Worm (Caenorhabditis elegans): Measurements from ENCODE around the gene ttr-22.

DNA sequence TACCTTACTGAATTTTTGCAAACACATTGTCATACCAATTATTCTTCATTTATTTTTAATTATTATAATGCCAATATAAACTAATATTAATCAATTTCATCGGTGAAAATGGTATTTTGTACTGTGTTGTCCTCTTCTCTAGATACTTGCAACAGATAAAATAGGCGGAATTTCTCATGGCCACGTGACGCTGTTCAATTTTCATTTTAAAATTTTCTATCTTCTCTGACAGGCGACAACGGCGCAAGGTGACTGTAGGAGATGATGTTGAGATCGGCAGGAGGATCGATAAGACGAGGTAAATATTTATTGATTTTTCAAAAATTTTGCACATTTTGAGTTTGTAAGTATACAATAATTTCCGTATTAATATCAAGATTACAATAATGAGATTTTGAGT is 47.0 kb upstream of the ttr-22 start, which contains the start of gene ogdh-2:
- no peak for TF ChIP-seq ama-1 (optimal IDR thresholded peaks at IDR 0.05)
- TF ChIP-seq flt-1 (GFP tag; IDR thresholded peaks at IDR 0.05), result no peak
- no peak for TF ChIP-seq hmg-4 (GFP tag; optimal IDR thresholded peaks at IDR 0.05)
- no peak for TF ChIP-seq B0310.2 (tag; optimal IDR thresholded peaks at IDR 0.05)
- TF ChIP-seq ets-7 (tag; optimal IDR thresholded peaks at IDR 0.05), result no peak
- no peak for TF ChIP-seq ceh-36 (tag; optimal IDR thresholded peaks at IDR 0.05)
- TF ChIP-seq tbx-11 (GFP tag; IDR thresholded peaks at IDR 0.05), result no peak

Data from whole organism, early embryonic.